Fruit fly (Drosophila melanogaster): ENCODE results near the gene Bka.

dm6 chr2L:9882393-9882971 is 12.6 kb upstream of the Bka start:
- TF ChIP-seq h (GFP tag; optimal IDR thresholded peaks at IDR 0.05) (no peak), jim (GFP tag; optimal IDR thresholded peaks at IDR 0.05) (no peak), CG9705 (GFP tag; optimal IDR thresholded peaks at IDR 0.05) (no peak), Jra (GFP tag; optimal IDR thresholded peaks at IDR 0.05) (no peak), Mio (GFP tag; optimal IDR thresholded peaks at IDR 0.05) (no peak), Abd-B (GFP tag; optimal IDR thresholded peaks at IDR 0.05) (no peak), usp (GFP tag; optimal IDR thresholded peaks at IDR 0.05) (no peak), Rel (GFP tag; optimal IDR thresholded peaks at IDR 0.05) (no peak), Rel (tag; optimal IDR thresholded peaks at IDR 0.05) (no peak), Dfd (GFP tag; optimal IDR thresholded peaks at IDR 0.05) (no peak), Hnf4 (GFP tag; optimal IDR thresholded peaks at IDR 0.05) (no peak), Sp1 (GFP tag; optimal IDR thresholded peaks at IDR 0.05) (no peak), fru (GFP tag; optimal IDR thresholded peaks at IDR 0.05) (no peak)
